Fruit fly (Drosophila melanogaster) whole organism, embryonic: ENCODE results near the gene CG42827.

Source experiments
- Asciz ChIP-seq: fragments of 200-800 bp; sonication (Bioruptor generic); optimal IDR thresholded peaks from 2 replicates; lab custom pipeline; 2017; ENCODE audit warnings: missing biosample characterization, mild to moderate bottlenecking, missing genetic modification characterization, missing genetic modification reagents
- CG12299 ChIP-seq: fragments of 200-800 bp; sonication (Bioruptor generic); optimal IDR thresholded peaks from 2 replicates; lab custom pipeline; 2018; ENCODE audit warnings: missing biosample characterization, mild to moderate bottlenecking, missing genetic modification characterization
- CG15269 ChIP-seq: fragments of 200-800 bp; sonication (Bioruptor generic); optimal IDR thresholded peaks from 2 replicates; lab custom pipeline; 2018; ENCODE audit warnings: missing biosample characterization, mild to moderate bottlenecking, missing genetic modification characterization, moderate library complexity
- CG1603 ChIP-seq: fragments of 200-800 bp; sonication (Bioruptor generic); optimal IDR thresholded peaks from 2 replicates; lab custom pipeline; 2019; ENCODE audit warnings: missing biosample characterization, mild to moderate bottlenecking, missing genetic modification characterization, moderate library complexity
- CG1647 ChIP-seq: fragments of 200-800 bp; sonication (Bioruptor generic); optimal IDR thresholded peaks from 3 replicates; lab custom pipeline; 2016; ENCODE audit warnings: missing biosample characterization, missing genetic modification characterization
- CG30403 ChIP-seq: fragments of 200-800 bp; sonication (Bioruptor generic); optimal IDR thresholded peaks from 3 replicates; lab custom pipeline; 2016; ENCODE audit warnings: missing biosample characterization, missing genetic modification characterization
- CG32532 ChIP-seq: fragments of 200-800 bp; sonication (Bioruptor generic); IDR thresholded peaks from 2 replicates; pipeline ENCODE4 v1.3.6; 2022; ENCODE audit warnings: missing biosample characterization, missing genetic modification characterization
- CG4360 ChIP-seq: fragments of 200-800 bp; sonication (Bioruptor generic); IDR thresholded peaks from 2 replicates; pipeline ENCODE4 v1.3.6; 2022; ENCODE audit warnings: missing biosample characterization, missing genetic modification characterization
- CG7271 ChIP-seq: fragments of 200-800 bp; sonication (Bioruptor generic); optimal IDR thresholded peaks from 2 replicates; lab custom pipeline; 2018; ENCODE audit warnings: missing biosample characterization, mild to moderate bottlenecking, missing genetic modification characterization, moderate library complexity
- CG8290 ChIP-seq, 3 experiments: fragments of 200-800 bp; sonication (Bioruptor generic); optimal IDR thresholded peaks; 2 replicates each; lab custom pipeline; 2016 to 2019; ENCODE audit warnings: missing biosample characterization in 3 of 3, missing genetic modification characterization in 3 of 3, mild to moderate bottlenecking in 2 of 3, moderate library complexity in 1 of 3
- CG9876 ChIP-seq: fragments of 200-800 bp; sonication (Bioruptor generic); optimal IDR thresholded peaks from 2 replicates; lab custom pipeline; 2016; ENCODE audit warnings: missing biosample characterization, missing genetic modification characterization
- CG9932 ChIP-seq: fragments of 200-800 bp; sonication (Bioruptor generic); IDR thresholded peaks from 2 replicates; pipeline ENCODE4 v1.3.6; 2022; ENCODE audit warnings: missing biosample characterization, missing genetic modification characterization
- D19A ChIP-seq: fragments of 200-800 bp; optimal IDR thresholded peaks from 3 replicates; lab custom pipeline; 2019; ENCODE audit warnings: missing biosample characterization, mild to moderate bottlenecking, missing genetic modification characterization, moderate library complexity
- Dip2 ChIP-seq: fragments of 200-800 bp; sonication (Bioruptor generic); IDR thresholded peaks from 2 replicates; pipeline ENCODE4 v1.3.6; 2022; ENCODE audit warnings: missing biosample characterization, missing genetic modification characterization
- Fer2 ChIP-seq: fragments of 200-800 bp; sonication (Bioruptor generic); optimal IDR thresholded peaks from 2 replicates; lab custom pipeline; 2018; ENCODE audit warnings: missing biosample characterization, mild to moderate bottlenecking, missing genetic modification characterization, moderate library complexity
- GATAe ChIP-seq: fragments of 200-800 bp; sonication (Bioruptor generic); conservative IDR thresholded peaks from 2 replicates; pipeline ENCODE4 v1.3.6; 2022; ENCODE audit warnings: missing biosample characterization, missing genetic modification characterization
- Gug ChIP-seq: fragments of 200-800 bp; sonication (Bioruptor generic); IDR thresholded peaks from 4 replicates; pipeline ENCODE4 v1.3.6; 2022; ENCODE audit warnings: missing biosample characterization, missing genetic modification characterization
- HLH4C ChIP-seq: fragments of 200-800 bp; sonication (Bioruptor generic); IDR thresholded peaks from 3 replicates; pipeline ENCODE4 v1.3.6; 2022; ENCODE audit warnings: missing biosample characterization, missing genetic modification characterization; ENCODE audit not compliant: partially characterized antibody
- Hand ChIP-seq: fragments of 200-800 bp; sonication (Bioruptor generic); optimal IDR thresholded peaks from 2 replicates; lab custom pipeline; 2017; ENCODE audit warnings: mild to moderate bottlenecking, missing biosample characterization, missing genetic modification reagents, missing genetic modification characterization
- Hmr ChIP-seq: fragments of 200-800 bp; sonication (Bioruptor generic); optimal IDR thresholded peaks from 3 replicates; lab custom pipeline; 2017; ENCODE audit warnings: mild to moderate bottlenecking, missing biosample characterization, missing genetic modification reagents, missing genetic modification characterization
- Hsf ChIP-seq: fragments of 200-800 bp; sonication (Bioruptor generic); optimal IDR thresholded peaks from 3 replicates; lab custom pipeline; 2016; ENCODE audit warnings: missing biosample characterization, missing genetic modification characterization
- Jarid2 ChIP-seq: fragments of 200-800 bp; sonication (Bioruptor generic); optimal IDR thresholded peaks from 3 replicates; lab custom pipeline; 2017; ENCODE audit warnings: mild to moderate bottlenecking, missing biosample characterization, missing genetic modification reagents, missing genetic modification characterization
- NC2β ChIP-seq: fragments of 200-800 bp; sonication (Bioruptor generic); optimal IDR thresholded peaks from 2 replicates; lab custom pipeline; 2016; ENCODE audit warnings: missing biosample characterization, missing genetic modification characterization
- Nf-YC ChIP-seq: fragments of 200-800 bp; optimal IDR thresholded peaks from 3 replicates; lab custom pipeline; 2019; ENCODE audit warnings: missing biosample characterization, mild to moderate bottlenecking, missing genetic modification characterization, moderate library complexity
- Six4 ChIP-seq: fragments of 200-800 bp; sonication (Bioruptor generic); optimal IDR thresholded peaks from 2 replicates; lab custom pipeline; 2016; ENCODE audit warnings: missing biosample characterization, missing genetic modification characterization
- Sox102F ChIP-seq: fragments of 200-800 bp; sonication (Bioruptor generic); optimal IDR thresholded peaks from 2 replicates; lab custom pipeline; 2018; ENCODE audit warnings: missing biosample characterization, mild to moderate bottlenecking, missing genetic modification characterization, moderate library complexity
- Spps ChIP-seq: fragments of 200-800 bp; sonication (Bioruptor generic); optimal IDR thresholded peaks from 2 replicates; lab custom pipeline; 2018; ENCODE audit warnings: missing biosample characterization, mild to moderate bottlenecking, missing genetic modification characterization
- ab ChIP-seq: fragments of 200-800 bp; sonication (Bioruptor generic); optimal IDR thresholded peaks from 2 replicates; lab custom pipeline; 2016; ENCODE audit warnings: missing biosample characterization, missing genetic modification characterization
- ac ChIP-seq: fragments of 200-800 bp; sonication (Bioruptor generic); optimal IDR thresholded peaks from 3 replicates; lab custom pipeline; 2017; ENCODE audit warnings: missing biosample characterization, mild to moderate bottlenecking, missing genetic modification characterization
- ase ChIP-seq: fragments of 200-800 bp; sonication (Bioruptor generic); IDR thresholded peaks from 3 replicates; pipeline ENCODE4 v1.3.6; 2022; ENCODE audit warnings: missing biosample characterization, missing genetic modification characterization
- cad ChIP-seq: fragments of >200 bp; optimal IDR thresholded peaks from 2 replicates; lab custom pipeline; 2017; ENCODE audit warnings: missing biosample characterization, missing genetic modification characterization
- cas ChIP-seq: fragments of 200-800 bp; sonication (Bioruptor generic); IDR thresholded peaks from 2 replicates; pipeline ENCODE4 v1.3.6; 2022; ENCODE audit warnings: missing biosample characterization, missing genetic modification characterization
- chm ChIP-seq: fragments of 200-800 bp; sonication (Bioruptor generic); IDR thresholded peaks from 2 replicates; pipeline ENCODE4 v1.3.6; 2022; ENCODE audit warnings: missing biosample characterization, missing genetic modification characterization
- chn ChIP-seq: fragments of 200-800 bp; sonication (Bioruptor generic); optimal IDR thresholded peaks from 2 replicates; lab custom pipeline; 2016; ENCODE audit warnings: missing biosample characterization, missing genetic modification characterization
- fd3F ChIP-seq: fragments of 200-800 bp; sonication (Bioruptor generic); optimal IDR thresholded peaks from 2 replicates; lab custom pipeline; 2018; ENCODE audit warnings: missing biosample characterization, mild to moderate bottlenecking, missing genetic modification characterization, moderate library complexity
- grau ChIP-seq: fragments of 200-800 bp; optimal IDR thresholded peaks from 3 replicates; lab custom pipeline; 2019; ENCODE audit warnings: missing biosample characterization, mild to moderate bottlenecking, missing genetic modification characterization, moderate library complexity
- gsb ChIP-seq: fragments of 200-800 bp; sonication (Bioruptor generic); IDR thresholded peaks from 2 replicates; pipeline ENCODE4 v1.3.6; 2022; ENCODE audit warnings: missing biosample characterization, missing genetic modification characterization
- gsb-n ChIP-seq: fragments of 200-800 bp; sonication (Bioruptor generic); optimal IDR thresholded peaks from 3 replicates; lab custom pipeline; 2018; ENCODE audit warnings: missing biosample characterization, mild to moderate bottlenecking, missing genetic modification characterization
- inv ChIP-seq: fragments of 200-800 bp; sonication (Bioruptor generic); IDR thresholded peaks from 2 replicates; pipeline ENCODE4 v1.3.6; 2022; ENCODE audit warnings: missing biosample characterization, missing genetic modification characterization; ENCODE audit not compliant: partially characterized antibody
- jumu ChIP-seq: fragments of 200-800 bp; sonication (Bioruptor generic); optimal IDR thresholded peaks from 3 replicates; lab custom pipeline; 2016; ENCODE audit warnings: missing biosample characterization, missing genetic modification characterization
- mirr ChIP-seq: fragments of 200-800 bp; sonication (Bioruptor generic); optimal IDR thresholded peaks from 3 replicates; lab custom pipeline; 2018; ENCODE audit warnings: missing biosample characterization, mild to moderate bottlenecking, missing genetic modification characterization
- nerfin-1 ChIP-seq: fragments of 200-800 bp; sonication (Bioruptor generic); optimal IDR thresholded peaks from 3 replicates; lab custom pipeline; 2019; ENCODE audit warnings: missing biosample characterization, mild to moderate bottlenecking, missing genetic modification characterization, moderate library complexity
- nmo ChIP-seq: fragments of 200-800 bp; sonication (Bioruptor generic); optimal IDR thresholded peaks from 2 replicates; lab custom pipeline; 2018; ENCODE audit warnings: missing biosample characterization, mild to moderate bottlenecking, missing genetic modification characterization, moderate library complexity
- onecut ChIP-seq: fragments of 200-800 bp; sonication (Bioruptor generic); IDR thresholded peaks from 2 replicates; pipeline ENCODE4 v1.3.6; 2022; ENCODE audit warnings: missing biosample characterization, missing genetic modification characterization
- psq ChIP-seq: fragments of 200-800 bp; sonication (Bioruptor generic); optimal IDR thresholded peaks from 2 replicates; lab custom pipeline; 2017; ENCODE audit warnings: missing biosample characterization, missing genetic modification characterization
- rib ChIP-seq: fragments of 200-800 bp; sonication (Bioruptor generic); IDR thresholded peaks from 2 replicates; pipeline ENCODE4 v1.3.6; 2022; ENCODE audit warnings: missing biosample characterization, missing genetic modification characterization
- sr ChIP-seq: fragments of 200-800 bp; sonication (Bioruptor generic); IDR thresholded peaks from 3 replicates; pipeline ENCODE4 v1.3.6; 2022; ENCODE audit warnings: missing biosample characterization, missing genetic modification characterization
- trh ChIP-seq: fragments of 200-800 bp; sonication (Bioruptor generic); optimal IDR thresholded peaks from 2 replicates; lab custom pipeline; 2016; ENCODE audit warnings: missing biosample characterization, missing genetic modification characterization
- vnd ChIP-seq: fragments of 200-800 bp; sonication (Bioruptor generic); IDR thresholded peaks from 3 replicates; pipeline ENCODE4 v1.3.6; 2022; ENCODE audit warnings: missing biosample characterization, missing genetic modification characterization; ENCODE audit not compliant: partially characterized antibody
- yki ChIP-seq: fragments of >200 bp; optimal IDR thresholded peaks from 3 replicates; lab custom pipeline; 2018
- zen2 ChIP-seq: fragments of 200-800 bp; sonication (Bioruptor generic); IDR thresholded peaks from 3 replicates; pipeline ENCODE4 v1.3.6; 2022; ENCODE audit warnings: missing biosample characterization, missing genetic modification characterization; ENCODE audit not compliant: partially characterized antibody

The CG42827 gene

DNA sequence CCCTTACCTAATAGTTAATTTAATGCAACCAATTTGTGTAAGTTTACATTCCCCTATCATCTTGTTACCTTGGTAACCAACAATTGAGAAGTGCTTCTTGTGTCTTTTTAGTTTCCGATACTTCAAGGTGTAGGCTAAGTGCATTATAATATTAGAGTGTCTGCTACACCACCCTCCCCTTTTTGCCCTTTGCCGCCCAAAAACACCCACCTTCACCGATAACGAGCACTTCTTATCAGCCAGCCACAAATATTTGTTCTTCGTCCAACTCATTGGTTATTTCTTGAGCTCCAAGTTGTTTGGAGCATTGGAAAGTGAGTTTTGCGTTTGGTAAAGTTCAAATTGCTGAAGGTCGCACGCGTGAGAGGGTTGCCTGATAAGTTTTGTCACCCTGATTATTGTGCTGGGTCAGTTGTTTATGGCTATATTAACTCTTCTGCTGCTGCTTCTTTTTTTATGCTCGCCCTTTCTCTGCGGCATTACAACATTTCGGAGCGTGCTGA, 40.8 kb upstream of the CG42827 start (continued):
- TF ChIP-seq CG1603 (tag; lab: Kevin White, UChicago) (peak; percentile 45), psq (GFP tag; lab: Kevin White, UChicago) (no peak), zen2 (GFP tag; lab: Robert Waterston, UW) (no peak), CG9876 (GFP tag; lab: Kevin White, UChicago) (no peak), onecut (GFP tag; lab: Robert Waterston, UW) (no peak), Fer2 (tag; lab: Kevin White, UChicago) (no peak), CG4360 (GFP tag; lab: Robert Waterston, UW) (no peak), mirr (GFP tag; lab: Kevin White, UChicago) (peak; percentile 57), Six4 (GFP tag; lab: Kevin White, UChicago) (no peak), grau (tag; lab: Kevin White, UChicago) (no peak), trh (GFP tag; lab: Kevin White, UChicago) (no peak), CG1647 (no peak), Spps (no peak), Hmr (GFP tag; lab: Kevin White, UChicago) (no peak), fd3F (GFP tag; lab: Kevin White, UChicago) (no peak), cas (GFP tag; lab: Robert Waterston, UW) (no peak), Hand (GFP tag; lab: Kevin White, UChicago) (no peak), gsb-n (tag; lab: Kevin White, UChicago) (no peak), inv (no peak), Sox102F (no peak), Jarid2 (GFP tag; lab: Kevin White, UChicago) (no peak), Dip2 (GFP tag; lab: Robert Waterston, UW) (no peak), chn (GFP tag; lab: Kevin White, UChicago) (no peak), ase (GFP tag; lab: Robert Waterston, UW) (no peak), nerfin-1 (tag; lab: Kevin White, UChicago) (no peak), sr (GFP tag; lab: Robert Waterston, UW) (no peak), jumu (GFP tag; lab: Kevin White, UChicago) (no peak), D19A (tag; lab: Kevin White, UChicago) (peak; percentile 95), ab (GFP tag; lab: Kevin White, UChicago) (no peak), vnd (GFP tag; lab: Robert Waterston, UW) (0 out of 3 replicates have a peak, but pooled peaks have one; percentile 45), Gug (0 out of 4 replicates have a peak, but pooled peaks have one; percentile 5), nmo (GFP tag; lab: Kevin White, UChicago) (no peak), CG12299 (tag; lab: Kevin White, UChicago) (no peak), CG15269 (tag; lab: Kevin White, UChicago) (no peak), chm (no peak), NC2β (GFP tag; lab: Kevin White, UChicago) (no peak), CG30403 (GFP tag; lab: Kevin White, UChicago) (no peak), Asciz (GFP tag; lab: Kevin White, UChicago) (no peak), CG9932 (GFP tag; lab: Robert Waterston, UW) (0 out of 2 replicates have a peak, but pooled peaks have one; percentile 17), CG32532 (peak; percentile 40; the same call in 1 of the 2 replicates), CG7271 (no peak), ac (GFP tag; lab: Kevin White, UChicago) (no peak), gsb (GFP tag; lab: Robert Waterston, UW) (no peak), HLH4C (GFP tag; lab: Robert Waterston, UW) (no peak), Nf-YC (tag; lab: Kevin White, UChicago) (no peak), Hsf (GFP tag; lab: Kevin White, UChicago) (no peak), cad (GFP tag; lab: Kevin White, UChicago) (no peak), CG8290 (GFP tag; optimal IDR thresholded peaks at IDR 0.05; lab: Kevin White, UChicago) (no peak), CG8290 (tag; optimal IDR thresholded peaks at IDR 0.05; lab: Kevin White, UChicago) (peak in 1 of 2 experiments; percentile 63), yki (no peak), rib (GFP tag; lab: Robert Waterston, UW) (peak; percentile 53; the same call in 1 of the 2 replicates), GATAe (GFP tag; lab: Robert Waterston, UW) (peak; percentile 88)
